Fruit fly (Drosophila melanogaster) S2 (cell line): ENCODE results near the gene grp.

ENCODE experiments used
- CG8478 ChIP-seq: fragments of >200 bp; optimal IDR thresholded peaks from 2 replicates; lab custom pipeline; 2018
- CTCF ChIP-seq, 2 experiments: fragments of >200 bp; optimal IDR thresholded peaks; 2 replicates each; lab custom pipeline; 2018

- TF ChIP-seq CG8478 (lab: Kevin White, UChicago) (no peak), CTCF (optimal IDR thresholded peaks at IDR 0.05; lab: Kevin White, UChicago) (no peak)
Measured at dm6 chr2L:16687863-16688262, 8.0 kb downstream of the grp start.
